Fruit fly (Drosophila melanogaster) whole organism, wandering third instar larva: ENCODE data around the gene Pld3.

Experiments used
- Abd-B ChIP-seq: fragments of >200 bp; optimal IDR thresholded peaks from 2 replicates; lab custom pipeline; 2017; ENCODE audit warnings: missing biosample characterization, missing genetic modification characterization
- CG32264 ChIP-seq: fragments of 200-800 bp; sonication (Bioruptor generic); optimal IDR thresholded peaks from 2 replicates; lab custom pipeline; 2016; ENCODE audit warnings: missing biosample characterization, missing genetic modification characterization
- CG9705 ChIP-seq: fragments of 200-800 bp; sonication (Bioruptor generic); optimal IDR thresholded peaks from 2 replicates; lab custom pipeline; 2018; ENCODE audit warnings: missing biosample characterization, mild to moderate bottlenecking, missing genetic modification characterization
- CrebA ChIP-seq: fragments of 200-800 bp; sonication (Bioruptor generic); optimal IDR thresholded peaks from 2 replicates; lab custom pipeline; 2016; ENCODE audit warnings: missing biosample characterization, mild to moderate bottlenecking, missing genetic modification characterization, borderline replicate concordance
- Dfd ChIP-seq: fragments of >200 bp; optimal IDR thresholded peaks from 2 replicates; lab custom pipeline; 2017; ENCODE audit warnings: missing biosample characterization, missing genetic modification characterization
- GATAd ChIP-seq: sonication (Bioruptor generic); optimal IDR thresholded peaks from 2 replicates; lab custom pipeline; 2016; ENCODE audit warnings: missing biosample characterization, missing genetic modification characterization
- HLH106 ChIP-seq: fragments of 200-800 bp; optimal IDR thresholded peaks from 3 replicates; lab custom pipeline; 2019; ENCODE audit warnings: missing biosample characterization, mild to moderate bottlenecking, missing genetic modification characterization, moderate library complexity
- Hnf4 ChIP-seq: fragments of 200-800 bp; sonication (Bioruptor generic); optimal IDR thresholded peaks from 2 replicates; lab custom pipeline; 2016; ENCODE audit warnings: missing biosample characterization, mild to moderate bottlenecking, missing genetic modification characterization
- Hr78 ChIP-seq: fragments of >200 bp; optimal IDR thresholded peaks from 2 replicates; lab custom pipeline; 2017; ENCODE audit warnings: missing biosample characterization, missing genetic modification characterization
- Hr83 ChIP-seq: fragments of 200-300 bp; sonication (Bioruptor generic); optimal IDR thresholded peaks from 2 replicates; lab custom pipeline; 2016; ENCODE audit warnings: missing biosample characterization, mild to moderate bottlenecking, missing genetic modification characterization, moderate library complexity; ENCODE audit not compliant: poor library complexity, severe bottlenecking
- Jra ChIP-seq: sonication (Bioruptor generic); optimal IDR thresholded peaks from 2 replicates; lab custom pipeline; 2016; ENCODE audit warnings: missing biosample characterization, missing genetic modification characterization
- Myc ChIP-seq: fragments of >200 bp; optimal IDR thresholded peaks from 2 replicates; lab custom pipeline; 2017
- N ChIP-seq: fragments of >200 bp; optimal IDR thresholded peaks from 2 replicates; lab custom pipeline; 2018; ENCODE audit warnings: missing biosample characterization, missing external identifiers, missing genetic modification characterization
- OdsH ChIP-seq: fragments of 200-800 bp; sonication (Bioruptor generic); optimal IDR thresholded peaks from 2 replicates; lab custom pipeline; 2016; ENCODE audit warnings: missing biosample characterization, mild to moderate bottlenecking, missing genetic modification characterization
- Rel ChIP-seq, 2 experiments: fragments of 200-800 bp; sonication (Bioruptor generic) in 1 of 2; optimal IDR thresholded peaks; 2 replicates in 1 of 2; 3 replicates in 1 of 2; lab custom pipeline; 2016 to 2019; ENCODE audit warnings: mild to moderate bottlenecking in 2 of 2, missing biosample characterization in 2 of 2, missing genetic modification characterization in 2 of 2, moderate library complexity in 1 of 2
- Vsx2 ChIP-seq: fragments of 200-300, 225-300 bp; sonication (Bioruptor generic); optimal IDR thresholded peaks from 2 replicates; lab custom pipeline; 2018; ENCODE audit warnings: missing biosample characterization, missing genetic modification characterization; ENCODE audit not compliant: partially characterized antibody
- br ChIP-seq: fragments of 200-800 bp; sonication (Bioruptor generic); optimal IDR thresholded peaks from 2 replicates; lab custom pipeline; 2016; ENCODE audit warnings: missing biosample characterization, missing genetic modification characterization
- brk ChIP-seq: fragments of 200-800 bp; sonication (Bioruptor generic); optimal IDR thresholded peaks from 2 replicates; lab custom pipeline; 2016; ENCODE audit warnings: missing biosample characterization, mild to moderate bottlenecking, missing genetic modification characterization
- dl ChIP-seq, 2 experiments: fragments of 175-275, 200-275 bp in 1 of 2; fragments of 200-275 bp in 1 of 2; sonication (Bioruptor generic); optimal IDR thresholded peaks; lab custom pipeline; 2018; ENCODE audit warnings: mild to moderate bottlenecking in 2 of 2, missing biosample characterization in 2 of 2, missing genetic modification characterization in 2 of 2, moderate library complexity in 2 of 2; ENCODE audit not compliant: partially characterized antibody in 2 of 2, insufficient read depth in 1 of 2
- dmrt93B ChIP-seq: fragments of 200-800 bp; sonication (Bioruptor generic); optimal IDR thresholded peaks from 2 replicates; lab custom pipeline; 2018; ENCODE audit warnings: missing biosample characterization, mild to moderate bottlenecking, missing genetic modification characterization
- ey ChIP-seq: fragments of 200-800 bp; sonication (Bioruptor generic); optimal IDR thresholded peaks from 2 replicates; lab custom pipeline; 2016; ENCODE audit warnings: missing biosample characterization, missing genetic modification characterization
- foxo ChIP-seq, 2 experiments: fragments of 200-800 bp; sonication (Bioruptor generic); optimal IDR thresholded peaks; 2 replicates in 1 of 2; 3 replicates in 1 of 2; lab custom pipeline; 2016 to 2017; ENCODE audit warnings: missing biosample characterization in 2 of 2, missing genetic modification characterization in 2 of 2
- h ChIP-seq: fragments of 200-800 bp; sonication (Bioruptor generic); optimal IDR thresholded peaks from 3 replicates; lab custom pipeline; 2016; ENCODE audit warnings: missing biosample characterization, mild to moderate bottlenecking, missing genetic modification characterization
- jim ChIP-seq: fragments of 175-275, 200-325 bp; sonication (Bioruptor generic); optimal IDR thresholded peaks from 2 replicates; lab custom pipeline; 2016; ENCODE audit warnings: missing biosample characterization, mild to moderate bottlenecking, missing genetic modification characterization
- pan ChIP-seq: fragments of >200 bp; optimal IDR thresholded peaks from 2 replicates; lab custom pipeline; 2017
- psq ChIP-seq: fragments of 200-800 bp; sonication (Bioruptor generic); optimal IDR thresholded peaks from 3 replicates; lab custom pipeline; 2017; ENCODE audit warnings: missing biosample characterization, mild to moderate bottlenecking, missing genetic modification characterization, moderate library complexity
- rgr ChIP-seq: fragments of 200-800 bp; sonication (Bioruptor generic); optimal IDR thresholded peaks from 3 replicates; lab custom pipeline; 2016; ENCODE audit warnings: missing biosample characterization, mild to moderate bottlenecking, missing genetic modification characterization
- sage ChIP-seq: fragments of 200-800 bp; sonication (Bioruptor generic); optimal IDR thresholded peaks from 2 replicates; lab custom pipeline; 2016; ENCODE audit warnings: missing biosample characterization, mild to moderate bottlenecking, missing genetic modification characterization
- tai ChIP-seq: sonication (Bioruptor generic); optimal IDR thresholded peaks from 2 replicates; lab custom pipeline; 2016; ENCODE audit warnings: missing biosample characterization, missing genetic modification characterization
- usp ChIP-seq: fragments of >200 bp; optimal IDR thresholded peaks from 2 replicates; lab custom pipeline; 2017; ENCODE audit warnings: missing biosample characterization, missing genetic modification characterization
- woc ChIP-seq: sonication (Bioruptor generic); optimal IDR thresholded peaks from 2 replicates; lab custom pipeline; 2016; ENCODE audit warnings: missing biosample characterization, mild to moderate bottlenecking, missing genetic modification characterization

Gene Pld3

DNA sequence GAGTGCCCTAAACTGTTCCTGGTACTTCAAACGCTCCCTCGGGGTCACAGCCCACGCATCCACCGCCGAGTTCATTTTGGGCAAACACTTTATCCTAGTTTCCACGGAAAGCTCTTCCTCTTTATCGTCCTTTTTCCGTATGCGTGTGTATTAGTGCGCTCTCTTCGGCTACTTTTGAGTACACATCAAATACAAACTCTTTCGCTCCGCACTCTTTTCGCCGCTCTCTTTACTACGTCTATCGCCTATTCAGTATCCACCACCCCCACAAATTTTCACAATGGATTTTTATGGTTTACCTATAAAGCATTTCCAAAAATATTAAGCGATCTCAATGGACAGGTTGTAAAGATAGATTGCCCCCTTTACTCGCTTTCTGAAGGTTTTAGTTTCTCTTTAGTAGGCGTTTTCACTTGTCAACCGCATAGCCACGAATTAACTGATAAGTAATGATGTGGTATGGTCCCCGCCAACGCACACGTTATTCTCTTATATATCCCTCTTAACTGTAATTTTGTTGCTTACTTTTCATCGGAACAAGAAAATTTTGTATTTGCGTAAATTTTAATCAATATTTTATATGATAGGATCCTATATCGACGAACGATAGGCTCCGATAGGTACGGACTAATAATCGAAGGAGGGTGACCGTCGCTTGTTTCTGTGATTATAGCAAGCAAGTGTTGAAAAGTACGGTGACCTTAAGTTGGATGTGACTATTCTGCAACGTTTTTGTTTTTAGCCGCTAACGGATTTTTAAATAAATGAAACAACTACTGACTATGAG, 16.7 kb upstream of the Pld3 start, which contains the start of gene Dap160:
TSS of gene Dap160 (minus strand) at position 634 of the 787 bp plus-strand sequence.
- TF ChIP-seq Myc (no peak), Rel (GFP tag; optimal IDR thresholded peaks at IDR 0.05; lab: Kevin White, UChicago) (no peak), Rel (tag; optimal IDR thresholded peaks at IDR 0.05; lab: Kevin White, UChicago) (peak; percentile 85), CG9705 (no peak), Jra (GFP tag; lab: Kevin White, UChicago) (peak; percentile 26), sage (GFP tag; lab: Kevin White, UChicago) (peak; percentile 45), dl (GFP tag; optimal IDR thresholded peaks at IDR 0.05; lab: Kevin White, UChicago; ENCODE audit: insufficient read depth in 1 of 2, partially characterized antibody in 2 of 2) (peak in 1 of 2 experiments; percentile 49), Hr83 (GFP tag; lab: Kevin White, UChicago) (peak; percentile 63), woc (peak; percentile 7), Hnf4 (GFP tag; lab: Kevin White, UChicago) (peak; percentile 53)

DNA sequence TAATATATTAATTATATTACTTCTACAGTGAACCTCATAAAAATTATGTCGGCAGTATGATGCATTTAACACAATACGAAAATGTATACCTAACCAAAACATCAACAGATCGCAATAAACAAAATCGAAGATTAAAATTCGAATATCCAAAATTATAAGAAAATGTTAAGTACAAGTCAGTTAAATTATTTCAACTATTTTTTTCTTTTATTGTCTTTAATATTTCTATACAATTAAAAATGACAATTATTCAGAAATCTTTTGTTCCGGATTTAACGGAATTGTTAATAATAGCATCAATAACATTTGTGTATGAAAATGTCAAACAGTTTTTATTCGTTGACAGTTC, 16.2 kb upstream of the Pld3 start:
- TF ChIP-seq CG9705 (no peak), CrebA (GFP tag; lab: Kevin White, UChicago) (no peak), Dfd (GFP tag; lab: Kevin White, UChicago) (no peak), usp (no peak), Jra (GFP tag; lab: Kevin White, UChicago) (no peak), OdsH (GFP tag; lab: Kevin White, UChicago) (no peak), dl (GFP tag; optimal IDR thresholded peaks at IDR 0.05; lab: Kevin White, UChicago; ENCODE audit: insufficient read depth in 1 of 2, partially characterized antibody in 2 of 2) (no peak), jim (GFP tag; lab: Kevin White, UChicago) (no peak), Abd-B (GFP tag; lab: Kevin White, UChicago) (no peak), brk (GFP tag; lab: Kevin White, UChicago) (no peak), Hnf4 (GFP tag; lab: Kevin White, UChicago) (no peak), tai (GFP tag; lab: Kevin White, UChicago) (no peak), GATAd (GFP tag; lab: Kevin White, UChicago) (no peak), h (GFP tag; lab: Kevin White, UChicago) (no peak)

DNA sequence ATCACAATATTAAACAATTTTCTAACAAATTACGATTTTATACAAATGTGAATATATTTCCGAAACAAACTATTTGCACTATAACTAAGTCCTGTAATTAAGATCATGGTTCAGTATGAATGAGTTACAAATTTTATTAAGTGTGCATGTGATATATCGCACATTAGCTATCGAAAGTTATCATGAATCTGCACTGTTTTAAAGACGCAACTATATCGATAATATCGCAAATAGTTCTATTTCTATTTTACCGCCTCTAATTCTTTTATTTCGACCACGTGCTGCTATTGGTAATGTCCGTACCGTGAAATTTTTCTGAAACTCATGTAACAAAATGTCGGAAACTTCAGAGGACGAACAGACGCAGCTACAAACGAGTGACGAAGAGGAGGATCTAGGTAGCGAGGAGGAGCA, 15.7 kb upstream of the Pld3 start, which contains the start of gene pths:
TSS of gene pths (plus strand) at position 258 of the 414 bp plus-strand sequence.
- TF ChIP-seq pan (lab: Kevin White, UChicago) (no peak), Myc (peak; percentile 51), Jra (GFP tag; lab: Kevin White, UChicago) (peak; percentile 37), Hr83 (GFP tag; lab: Kevin White, UChicago) (peak; percentile 38), foxo (GFP tag; optimal IDR thresholded peaks at IDR 0.05; lab: Kevin White, UChicago) (no peak), woc (peak; percentile 65), dl (GFP tag; optimal IDR thresholded peaks at IDR 0.05; lab: Kevin White, UChicago; ENCODE audit: insufficient read depth in 1 of 2, partially characterized antibody in 2 of 2) (no peak), ey (GFP tag; lab: Kevin White, UChicago) (peak; percentile 35), HLH106 (tag; lab: Kevin White, UChicago) (peak; percentile 40), br (no peak), rgr (GFP tag; lab: Kevin White, UChicago) (peak; percentile 36), psq (GFP tag; lab: Kevin White, UChicago) (no peak), Abd-B (GFP tag; lab: Kevin White, UChicago) (no peak), GATAd (GFP tag; lab: Kevin White, UChicago) (no peak), Hr78 (GFP tag; lab: Kevin White, UChicago) (peak; percentile 43), Hnf4 (GFP tag; lab: Kevin White, UChicago) (peak; percentile 49), OdsH (GFP tag; lab: Kevin White, UChicago) (no peak), Vsx2 (no peak), Dfd (GFP tag; lab: Kevin White, UChicago) (no peak), N (GFP tag; lab: Kevin White, UChicago) (peak; percentile 85), h (GFP tag; lab: Kevin White, UChicago) (no peak), CG32264 (GFP tag; lab: Kevin White, UChicago) (no peak), dmrt93B (no peak), CrebA (GFP tag; lab: Kevin White, UChicago) (no peak)
